Worm (Caenorhabditis elegans) whole organism, young adult: ENCODE results near the gene rps-1.
A peak's percentile ranks its signal among the peaks of the same experiment; 100 is the strongest.

Source experiments
- B0019.2 ChIP-seq: fragments of 200-800 bp; sonication (Bioruptor generic); conservative IDR thresholded peaks from 2 replicates; pipeline ENCODE4 v1.3.6; 2022; ENCODE audit warnings: missing genetic modification reagents, missing genetic modification characterization, missing compliant biosample characterization
- B0261.1 ChIP-seq: sonication (generic microtip); optimal IDR thresholded peaks from 2 replicates; lab custom pipeline; 2016; ENCODE audit warnings: mild to moderate bottlenecking, missing genetic modification characterization, moderate library complexity, missing compliant biosample characterization
- C06A6.2 ChIP-seq: fragments of 200-800 bp; sonication (Bioruptor generic); conservative IDR thresholded peaks from 2 replicates; pipeline ENCODE4 v1.3.6; 2022; ENCODE audit warnings: missing genetic modification characterization, missing compliant biosample characterization
- C17E4.6 ChIP-seq: fragments of 200-800 bp; sonication (Bioruptor generic); IDR thresholded peaks from 2 replicates; pipeline ENCODE4 v1.3.6; 2022; ENCODE audit warnings: missing genetic modification reagents, missing genetic modification characterization, missing compliant biosample characterization
- D2030.7 ChIP-seq: fragments of 200-800 bp; sonication (Bioruptor generic); IDR thresholded peaks from 2 replicates; pipeline ENCODE4 v1.3.6; 2022; ENCODE audit warnings: missing genetic modification reagents, missing genetic modification characterization, missing compliant biosample characterization
- F33H1.4 ChIP-seq: fragments of 200-800 bp; sonication (Bioruptor generic); IDR thresholded peaks from 2 replicates; pipeline ENCODE4 v1.3.6; 2022; ENCODE audit warnings: missing genetic modification reagents, missing genetic modification characterization, missing compliant biosample characterization
- F57A8.1 ChIP-seq: fragments of 200-800 bp; sonication (Bioruptor generic); optimal IDR thresholded peaks from 2 replicates; lab custom pipeline; 2018; ENCODE audit warnings: mild to moderate bottlenecking, missing genetic modification characterization, moderate library complexity, missing compliant biosample characterization
- Y79H2A.3 ChIP-seq: fragments of 200-800 bp; sonication (Bioruptor generic); conservative IDR thresholded peaks from 2 replicates; pipeline ENCODE4 v1.3.6; 2022; ENCODE audit warnings: missing genetic modification reagents, missing genetic modification characterization, missing compliant biosample characterization
- ZK185.1 ChIP-seq: sonication (generic microtip); optimal IDR thresholded peaks from 2 replicates; lab custom pipeline; 2016; ENCODE audit warnings: mild to moderate bottlenecking, missing genetic modification characterization, missing compliant biosample characterization; ENCODE audit not compliant: poor library complexity, severe bottlenecking
- akir-1 ChIP-seq: fragments of 200-800 bp; sonication (Bioruptor generic); optimal IDR thresholded peaks from 2 replicates; lab custom pipeline; 2018; ENCODE audit warnings: mild to moderate bottlenecking, missing genetic modification characterization, moderate library complexity, missing compliant biosample characterization
- ama-1 ChIP-seq, 3 experiments: fragments of 150-350 bp in 1 of 3; sonication (generic microtip) in 2 of 3; optimal IDR thresholded peaks; 2 replicates each; lab custom pipeline; 2014 to 2018; ENCODE audit warnings: missing biosample characterization in 2 of 3, missing genetic modification characterization in 2 of 3, missing genetic modification reagents in 2 of 3
- attf-3 ChIP-seq: fragments of 200-800 bp; sonication (Bioruptor generic); conservative IDR thresholded peaks from 2 replicates; pipeline ENCODE4 v1.3.6; 2022; ENCODE audit warnings: missing genetic modification reagents, missing genetic modification characterization, missing compliant biosample characterization
- attf-5 ChIP-seq: fragments of 200-800 bp; sonication (Bioruptor generic); optimal IDR thresholded peaks from 2 replicates; lab custom pipeline; 2018; ENCODE audit warnings: mild to moderate bottlenecking, missing genetic modification characterization, missing compliant biosample characterization
- ceh-58 ChIP-seq: fragments of 200-800 bp; sonication (Bioruptor generic); IDR thresholded peaks from 2 replicates; pipeline ENCODE4 v1.3.6; 2022; ENCODE audit warnings: missing genetic modification characterization, missing compliant biosample characterization
- ceh-79 ChIP-seq: sonication (generic microtip); optimal IDR thresholded peaks from 2 replicates; lab custom pipeline; 2017; ENCODE audit warnings: mild to moderate bottlenecking, missing genetic modification characterization, missing compliant biosample characterization
- die-1 ChIP-seq: sonication (generic microtip); optimal IDR thresholded peaks from 2 replicates; lab custom pipeline; 2016; ENCODE audit warnings: missing genotype, mild to moderate bottlenecking, missing genetic modification characterization, missing compliant biosample characterization
- dpff-1 ChIP-seq: sonication (generic microtip); optimal IDR thresholded peaks from 2 replicates; lab custom pipeline; 2017; ENCODE audit warnings: mild to moderate bottlenecking, missing genetic modification characterization, missing compliant biosample characterization
- egl-18 ChIP-seq: fragments of 200-800 bp; sonication (Bioruptor generic); IDR thresholded peaks from 2 replicates; pipeline ENCODE4 v1.3.6; 2022; ENCODE audit warnings: missing genetic modification reagents, missing genetic modification characterization, missing compliant biosample characterization
- egrh-3 ChIP-seq: fragments of 200-800 bp; sonication (Bioruptor generic); IDR thresholded peaks from 2 replicates; pipeline ENCODE4 v1.3.6; 2022; ENCODE audit warnings: missing genetic modification reagents, missing genetic modification characterization, missing compliant biosample characterization
- ekl-4 ChIP-seq: fragments of 200-800 bp; sonication (Bioruptor generic); IDR thresholded peaks from 2 replicates; pipeline ENCODE4 v1.3.6; 2022; ENCODE audit warnings: missing genetic modification reagents, missing genetic modification characterization, missing compliant biosample characterization
- fkh-3 ChIP-seq: sonication (generic microtip); optimal IDR thresholded peaks from 2 replicates; lab custom pipeline; 2016; ENCODE audit warnings: mild to moderate bottlenecking, missing genetic modification characterization, missing compliant biosample characterization
- gei-17 ChIP-seq: fragments of 200-800 bp; sonication (Bioruptor generic); optimal IDR thresholded peaks from 2 replicates; lab custom pipeline; 2018; ENCODE audit warnings: mild to moderate bottlenecking, missing genetic modification characterization, missing compliant biosample characterization
- him-1 ChIP-seq: sonication (generic microtip); optimal IDR thresholded peaks from 2 replicates; lab custom pipeline; 2016; ENCODE audit warnings: missing genotype, missing genetic modification reagents, missing genetic modification characterization, missing compliant biosample characterization
- hmg-1.2 ChIP-seq: fragments of 200-800 bp; sonication (Bioruptor generic); IDR thresholded peaks from 2 replicates; pipeline ENCODE4 v1.3.6; 2022; ENCODE audit warnings: missing genetic modification reagents, missing genetic modification characterization, missing compliant biosample characterization
- hsf-1 ChIP-seq: fragments of 200-800 bp; sonication (Bioruptor generic); IDR thresholded peaks from 2 replicates; pipeline ENCODE4 v1.3.6; 2022; ENCODE audit warnings: missing genetic modification reagents, missing genetic modification characterization, missing compliant biosample characterization
- lag-1 ChIP-seq: fragments of 200-800 bp; sonication (Bioruptor generic); IDR thresholded peaks from 2 replicates; pipeline ENCODE4 v1.3.6; 2022; ENCODE audit warnings: missing genetic modification reagents, missing genetic modification characterization, missing compliant biosample characterization
- lin-54 ChIP-seq: fragments of 200-800 bp; sonication (Bioruptor generic); optimal IDR thresholded peaks from 2 replicates; lab custom pipeline; 2018; ENCODE audit warnings: mild to moderate bottlenecking, missing genetic modification characterization, missing compliant biosample characterization
- lsy-27 ChIP-seq: sonication (generic microtip); optimal IDR thresholded peaks from 2 replicates; lab custom pipeline; 2017; ENCODE audit warnings: missing genetic modification characterization, mild to moderate bottlenecking, missing compliant biosample characterization, antibody characterized with exemption, missing genotype, borderline replicate concordance; ENCODE audit not compliant: insufficient read depth
- madf-8 ChIP-seq: fragments of 200-800 bp; sonication (Bioruptor generic); conservative IDR thresholded peaks from 2 replicates; pipeline ENCODE4 v1.3.6; 2022; ENCODE audit warnings: missing genetic modification reagents, missing genetic modification characterization, missing compliant biosample characterization
- mcd-1 ChIP-seq: fragments of 200-800 bp; sonication (Bioruptor generic); IDR thresholded peaks from 2 replicates; pipeline ENCODE4 v1.3.6; 2022; ENCODE audit warnings: missing genetic modification reagents, missing genetic modification characterization, missing compliant biosample characterization
- mes-4 ChIP-seq: sonication (generic microtip); optimal IDR thresholded peaks from 2 replicates; lab custom pipeline; 2016; ENCODE audit warnings: missing genotype, missing genetic modification characterization, missing compliant biosample characterization
- mxl-1 ChIP-seq: sonication (generic microtip); optimal IDR thresholded peaks from 2 replicates; lab custom pipeline; 2016; ENCODE audit warnings: missing genetic modification characterization, missing compliant biosample characterization
- nhr-179 ChIP-seq: sonication (generic microtip); optimal IDR thresholded peaks from 2 replicates; lab custom pipeline; 2016; ENCODE audit warnings: mild to moderate bottlenecking, missing genetic modification characterization, missing compliant biosample characterization
- nhr-80 ChIP-seq: sonication (generic microtip); optimal IDR thresholded peaks from 2 replicates; lab custom pipeline; 2016; ENCODE audit warnings: missing genetic modification characterization, missing compliant biosample characterization
- nhr-90 ChIP-seq: sonication (generic microtip); optimal IDR thresholded peaks from 2 replicates; lab custom pipeline; 2016; ENCODE audit warnings: missing genotype, mild to moderate bottlenecking, missing genetic modification characterization, missing compliant biosample characterization
- pbrm-1 ChIP-seq: fragments of 200-800 bp; sonication (Bioruptor generic); IDR thresholded peaks from 2 replicates; pipeline ENCODE4 v1.3.6; 2022; ENCODE audit warnings: missing genetic modification reagents, missing genetic modification characterization, missing compliant biosample characterization
- rcor-1 ChIP-seq: fragments of 200-800 bp; sonication (Bioruptor generic); IDR thresholded peaks from 2 replicates; pipeline ENCODE4 v1.3.6; 2022; ENCODE audit warnings: missing genetic modification reagents, missing genetic modification characterization, missing compliant biosample characterization
- rec-8 ChIP-seq, 2 experiments: sonication (generic microtip); optimal IDR thresholded peaks; 2 replicates each; lab custom pipeline; 2016; ENCODE audit warnings: mild to moderate bottlenecking in 2 of 2, missing genetic modification characterization in 2 of 2, missing genetic modification reagents in 2 of 2, missing genotype in 2 of 2, missing biosample characterization in 1 of 2, missing compliant biosample characterization in 1 of 2, moderate library complexity in 1 of 2
- repo-1 ChIP-seq: sonication (generic microtip); optimal IDR thresholded peaks from 2 replicates; lab custom pipeline; 2017; ENCODE audit warnings: mild to moderate bottlenecking, missing genetic modification characterization, missing compliant biosample characterization
- snpc-3.4 ChIP-seq: sonication (generic microtip); optimal IDR thresholded peaks from 2 replicates; lab custom pipeline; 2017; ENCODE audit warnings: missing genetic modification characterization, mild to moderate bottlenecking, missing compliant biosample characterization, antibody characterized with exemption, moderate library complexity, missing genotype, missing genetic modification reagents
- snpc-4 ChIP-seq, 5 experiments: fragments of 150-350 bp in 1 of 5; sonication (generic microtip) in 4 of 5; optimal IDR thresholded peaks; 2 replicates each; lab custom pipeline; 2014 to 2018; ENCODE audit warnings: missing genetic modification characterization in 5 of 5, missing biosample characterization in 3 of 5, antibody characterized with exemption in 2 of 5, mild to moderate bottlenecking in 2 of 5, missing compliant biosample characterization in 2 of 5, missing genotype in 2 of 5, moderate library complexity in 2 of 5, missing genetic modification reagents in 1 of 5
- sptf-2 ChIP-seq: fragments of 200-800 bp; sonication (Bioruptor generic); optimal IDR thresholded peaks from 2 replicates; lab custom pipeline; 2018; ENCODE audit warnings: mild to moderate bottlenecking, missing genetic modification characterization, missing compliant biosample characterization
- tlf-1 ChIP-seq: fragments of 200-800 bp; sonication (Bioruptor generic); optimal IDR thresholded peaks from 2 replicates; lab custom pipeline; 2018; ENCODE audit warnings: mild to moderate bottlenecking, missing genetic modification characterization, missing compliant biosample characterization
- unc-130 ChIP-seq: sonication (generic microtip); optimal IDR thresholded peaks from 2 replicates; lab custom pipeline; 2016; ENCODE audit warnings: missing genetic modification reagents, missing genetic modification characterization, missing compliant biosample characterization
- zfh-2 ChIP-seq: fragments of 200-800 bp; sonication (Bioruptor generic); conservative IDR thresholded peaks from 2 replicates; pipeline ENCODE4 v1.3.6; 2022; ENCODE audit warnings: missing genetic modification reagents, missing genetic modification characterization, missing compliant biosample characterization
- ztf-25 ChIP-seq: fragments of 200-800 bp; sonication (Bioruptor generic); IDR thresholded peaks from 2 replicates; pipeline ENCODE4 v1.3.6; 2022; ENCODE audit warnings: missing genetic modification reagents, missing genetic modification characterization, missing compliant biosample characterization
- ztf-6 ChIP-seq: fragments of 200-800 bp; sonication (Bioruptor generic); IDR thresholded peaks from 2 replicates; pipeline ENCODE4 v1.3.6; 2022; ENCODE audit warnings: missing genetic modification reagents, missing genetic modification characterization, missing compliant biosample characterization

The rps-1 gene

DNA sequence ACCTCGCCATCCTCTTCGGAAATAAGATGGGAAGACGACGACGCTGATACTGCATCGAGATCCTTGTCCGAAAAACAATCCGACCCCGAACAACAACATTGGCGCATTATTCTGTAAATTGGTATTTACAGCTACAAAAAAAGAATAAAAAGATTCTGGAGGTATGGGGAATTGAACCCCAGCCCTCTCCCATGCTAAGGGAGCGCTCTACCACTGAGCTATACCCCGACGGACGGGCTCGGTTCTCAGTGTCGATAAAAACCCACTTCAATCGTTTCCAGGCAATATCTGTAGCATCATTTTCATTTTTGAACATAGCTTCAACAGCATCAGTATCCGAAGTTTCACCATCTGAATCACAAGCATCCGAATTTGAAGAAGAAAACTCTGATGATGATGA lies 46.9 kb upstream of the rps-1 start (continued):
- no peak for TF ChIP-seq Y79H2A.3 (GFP tag; lab: Robert Waterston, UW)
- TF ChIP-seq egl-18 (GFP tag; lab: Robert Waterston, UW): no peak
- no peak for TF ChIP-seq ama-1 (optimal IDR thresholded peaks at IDR 0.05; lab: Kevin White, UChicago)
- peak in 1 of 2 experiments; percentile 64 for TF ChIP-seq ama-1 (GFP tag; optimal IDR thresholded peaks at IDR 0.05; lab: Kevin White, UChicago)
- TF ChIP-seq mcd-1 (GFP tag; lab: Robert Waterston, UW): no peak
- TF ChIP-seq snpc-4 (GFP tag; optimal IDR thresholded peaks at IDR 0.05; lab: Kevin White, UChicago): no peak
- peak; percentile 7 to 87 (median 58) for TF ChIP-seq snpc-4 (tag; optimal IDR thresholded peaks at IDR 0.05; lab: Kevin White, UChicago)
- no peak for TF ChIP-seq dpff-1 (tag; lab: Kevin White, UChicago)
- TF ChIP-seq sptf-2: no peak
- no peak for TF ChIP-seq C06A6.2 (GFP tag; lab: Robert Waterston, UW)
- TF ChIP-seq lsy-27 (tag; lab: Kevin White, UChicago): no peak
- TF ChIP-seq zfh-2: peak; percentile 34; the same call in 1 of the 2 replicates
- TF ChIP-seq unc-130: no peak
- no peak for TF ChIP-seq tlf-1 (GFP tag; lab: Kevin White, UChicago)
- TF ChIP-seq C17E4.6 (GFP tag; lab: Robert Waterston, UW): no peak
- peak; percentile 25 for TF ChIP-seq lin-54 (GFP tag; lab: Kevin White, UChicago)
- TF ChIP-seq hmg-1.2 (GFP tag; lab: Robert Waterston, UW): peak; percentile 54
- TF ChIP-seq die-1 (tag; lab: Kevin White, UChicago): peak; percentile 63
- TF ChIP-seq madf-8: peak; percentile 61
- TF ChIP-seq hsf-1 (GFP tag; lab: Robert Waterston, UW): no peak
- no peak for TF ChIP-seq gei-17 (GFP tag; lab: Kevin White, UChicago)
- TF ChIP-seq egrh-3 (GFP tag; lab: Robert Waterston, UW): peak; percentile 42
- TF ChIP-seq pbrm-1 (GFP tag; lab: Robert Waterston, UW): peak; percentile 42; the same call in 1 of the 2 replicates
- TF ChIP-seq ZK185.1 (tag; lab: Kevin White, UChicago): no peak
- no peak for TF ChIP-seq ztf-6
- peak; percentile 71 for TF ChIP-seq B0261.1 (tag; lab: Kevin White, UChicago)
- peak; percentile 47; the same call in 1 of the 2 replicates for TF ChIP-seq ekl-4 (GFP tag; lab: Robert Waterston, UW)
- no peak for TF ChIP-seq lag-1 (GFP tag; lab: Robert Waterston, UW)
- no peak for TF ChIP-seq nhr-179 (tag; lab: Kevin White, UChicago)
- peak; percentile 40 for TF ChIP-seq snpc-3.4 (tag; lab: Kevin White, UChicago)
- no peak for TF ChIP-seq fkh-3 (tag; lab: Kevin White, UChicago)
- TF ChIP-seq rec-8 (tag; optimal IDR thresholded peaks at IDR 0.05; lab: Kevin White, UChicago): peak in 1 of 2 experiments; percentile 30
- peak; percentile 67 for TF ChIP-seq D2030.7 (GFP tag; lab: Robert Waterston, UW)
- TF ChIP-seq ceh-58 (GFP tag; lab: Robert Waterston, UW): 0 out of 2 replicates have a peak, but pooled peaks have one; percentile 57
- TF ChIP-seq repo-1 (tag; lab: Kevin White, UChicago): no peak
- TF ChIP-seq F33H1.4: peak; percentile 7; the same call in 1 of the 2 replicates
- no peak for TF ChIP-seq ceh-79 (tag; lab: Kevin White, UChicago)
- peak; percentile 54 for TF ChIP-seq him-1 (tag; lab: Kevin White, UChicago)
- TF ChIP-seq F57A8.1 (GFP tag; lab: Kevin White, UChicago): no peak
- no peak for TF ChIP-seq mxl-1
- TF ChIP-seq attf-5 (GFP tag; lab: Kevin White, UChicago): peak; percentile 23
- peak; percentile 13 for TF ChIP-seq nhr-80 (tag; lab: Kevin White, UChicago)
- no peak for TF ChIP-seq mes-4 (tag; lab: Kevin White, UChicago)
- TF ChIP-seq attf-3 (GFP tag; lab: Robert Waterston, UW): no peak
- peak; percentile 34 for TF ChIP-seq nhr-90
- no peak for TF ChIP-seq B0019.2 (GFP tag; lab: Robert Waterston, UW)
- TF ChIP-seq ztf-25 (GFP tag; lab: Robert Waterston, UW): no peak
- no peak for TF ChIP-seq akir-1 (GFP tag; lab: Kevin White, UChicago)
- 0 out of 2 replicates have a peak, but pooled peaks have one; percentile 17 for TF ChIP-seq rcor-1 (GFP tag; lab: Robert Waterston, UW)
